Worm (Caenorhabditis elegans) whole organism, young adult: ENCODE results near the gene nhr-183.

Experiments
- F55B11.4 ChIP-seq: sonication (generic microtip); optimal IDR thresholded peaks from 2 replicates; lab custom pipeline; 2016; ENCODE audit warnings: missing compliant biosample characterization, missing genetic modification characterization, borderline replicate concordance; ENCODE audit not compliant: insufficient read depth
- aptf-2 ChIP-seq: fragments of 200-800 bp; sonication (Bioruptor generic); conservative IDR thresholded peaks from 2 replicates; pipeline ENCODE4 v1.3.6; 2022; ENCODE audit warnings: missing genetic modification reagents, missing genetic modification characterization, missing compliant biosample characterization
- ceh-79 ChIP-seq: sonication (generic microtip); optimal IDR thresholded peaks from 2 replicates; lab custom pipeline; 2017; ENCODE audit warnings: mild to moderate bottlenecking, missing genetic modification characterization, missing compliant biosample characterization
- sea-2 ChIP-seq: fragments of 200-800 bp; sonication (Bioruptor generic); IDR thresholded peaks from 2 replicates; pipeline ENCODE4 v1.3.6; 2022; ENCODE audit warnings: missing genetic modification characterization, missing compliant biosample characterization

DNA sequence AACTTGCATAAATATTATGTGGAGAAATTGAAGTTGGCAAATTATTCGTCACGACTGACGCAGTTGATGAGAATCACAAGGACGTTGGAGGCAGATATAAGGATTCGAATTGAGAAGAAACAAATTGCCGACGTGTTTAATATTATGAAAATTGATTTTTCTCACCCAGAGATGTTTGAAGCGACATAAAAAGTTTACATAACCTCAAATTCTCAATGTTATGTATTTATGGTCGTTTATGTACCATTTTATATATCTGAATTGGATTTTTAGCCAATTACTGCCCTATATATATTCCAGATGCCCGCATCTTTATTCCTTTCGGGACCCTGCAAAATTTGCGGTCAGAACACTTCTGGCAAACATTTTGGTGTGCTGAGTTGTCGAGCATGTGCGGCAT is 35.7 kb downstream of the nhr-183 start, which contains the start of gene nhr-126:
- TF ChIP-seq F55B11.4 (tag; lab: Kevin White, UChicago) (no peak), sea-2 (GFP tag; lab: Robert Waterston, UW) (no peak), ceh-79 (no peak), aptf-2 (GFP tag; lab: Robert Waterston, UW) (no peak)
